Fruit fly (Drosophila melanogaster): ENCODE data around the gene Sap47.
A peak's percentile ranks its signal among the peaks of the same experiment; 100 is the strongest.

The Sap47 gene

dm6 chr3R:15937708-15938107 lies 2.8 kb downstream of the Sap47 start:
- TF ChIP-seq Trl (optimal IDR thresholded peaks at IDR 0.05) = peak; percentile 4 to 26
- TF ChIP-seq Trl (GFP tag; optimal IDR thresholded peaks at IDR 0.05) = no peak
- TF ChIP-seq Hr51 (GFP tag; optimal IDR thresholded peaks at IDR 0.05) = peak in 1 of 2 experiments; percentile 14
- no peak for TF ChIP-seq sr (GFP tag; IDR thresholded peaks at IDR 0.05)
- peak; percentile 65 for TF ChIP-seq Deaf1 (tag; optimal IDR thresholded peaks at IDR 0.05)
- TF ChIP-seq Ssrp (tag; optimal IDR thresholded peaks at IDR 0.05) = no peak
- peak; percentile 46 for TF ChIP-seq abd-A (tag; optimal IDR thresholded peaks at IDR 0.05)
- TF ChIP-seq Med (GFP tag) = peak; percentile 63
- TF ChIP-seq grn (GFP tag; optimal IDR thresholded peaks at IDR 0.05) = no peak
- TF ChIP-seq onecut (GFP tag; IDR thresholded peaks at IDR 0.05) = peak; percentile 96
- TF ChIP-seq twi (tag; optimal IDR thresholded peaks at IDR 0.05) = no peak
- TF ChIP-seq sna (GFP tag; IDR thresholded peaks at IDR 0.05; ENCODE audit: partially characterized antibody) = no peak

DNA sequence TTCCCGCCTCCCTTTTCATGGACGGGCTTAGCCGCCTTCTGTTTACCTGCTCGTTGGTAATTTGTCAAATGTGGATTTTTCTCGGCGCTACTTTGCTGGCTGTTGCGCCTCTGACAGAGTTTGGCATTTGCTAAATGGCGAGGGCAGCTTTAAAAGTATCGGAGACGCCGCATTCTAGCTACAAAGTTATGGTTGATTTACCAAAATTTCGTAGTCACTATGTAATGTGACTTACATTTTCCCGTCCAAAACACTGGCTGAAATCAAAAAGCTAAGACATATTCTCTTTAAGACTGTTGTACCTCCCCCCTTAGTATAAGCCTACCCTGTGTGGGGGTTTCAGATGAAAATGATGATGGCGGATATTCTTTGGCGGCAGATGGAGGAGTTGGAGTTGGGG lies 12.7 kb downstream of the Sap47 start:
- TF ChIP-seq CG9932 (GFP tag; IDR thresholded peaks at IDR 0.05) (peak; percentile 44; the same call in 1 of the 2 replicates), CG11085 (GFP tag; IDR thresholded peaks at IDR 0.05) (0 out of 2 replicates have a peak, but pooled peaks have one; percentile 13), CG4404 (GFP tag; IDR thresholded peaks at IDR 0.05) (0 out of 2 replicates have a peak, but pooled peaks have one; percentile 26), MBD-R2 (GFP tag; IDR thresholded peaks at IDR 0.05) (peak; percentile 27; the same call in 1 of the 2 replicates), CG11456 (GFP tag; IDR thresholded peaks at IDR 0.05) (0 out of 3 replicates have a peak, but pooled peaks have one; percentile 57), MTF-1 (GFP tag; optimal IDR thresholded peaks at IDR 0.05; ENCODE audit: borderline replicate concordance) (no peak), Ptx1 (GFP tag; IDR thresholded peaks at IDR 0.05) (peak; percentile 44), mam (GFP tag; optimal IDR thresholded peaks at IDR 0.05) (peak; percentile 1), Dbx (GFP tag; IDR thresholded peaks at IDR 0.05) (peak; percentile 57; the same call in 1 of the 3 replicates), CG13894 (tag; optimal IDR thresholded peaks at IDR 0.05) (peak; percentile 8), hkb (optimal IDR thresholded peaks at IDR 0.05) (peak; percentile 62), hkb (GFP tag; IDR thresholded peaks at IDR 0.05) (no peak), Rfx (GFP tag; IDR thresholded peaks at IDR 0.05) (peak; percentile 48; the same call in 1 of the 2 replicates), slbo (GFP tag; IDR thresholded peaks at IDR 0.05) (0 out of 2 replicates have a peak, but pooled peaks have one; percentile 36), CG18599 (GFP tag; optimal IDR thresholded peaks at IDR 0.05) (peak; percentile 35), CG32532 (GFP tag; IDR thresholded peaks at IDR 0.05) (peak; percentile 18; the same call in 1 of the 2 replicates), scrt (GFP tag; optimal IDR thresholded peaks at IDR 0.05) (peak; percentile 47), CG17186 (GFP tag; optimal IDR thresholded peaks at IDR 0.05) (no peak), CG2120 (GFP tag; optimal IDR thresholded peaks at IDR 0.05) (peak; percentile 41), fd64A (GFP tag; optimal IDR thresholded peaks at IDR 0.05) (no peak), Scr (GFP tag; IDR thresholded peaks at IDR 0.05; ENCODE audit: partially characterized antibody) (no peak), ranshi (GFP tag; IDR thresholded peaks at IDR 0.05) (0 out of 2 replicates have a peak, but pooled peaks have one; percentile 27), Taf1 (GFP tag; IDR thresholded peaks at IDR 0.05) (no peak), CG2116 (GFP tag; optimal IDR thresholded peaks at IDR 0.05) (no peak)

DNA sequence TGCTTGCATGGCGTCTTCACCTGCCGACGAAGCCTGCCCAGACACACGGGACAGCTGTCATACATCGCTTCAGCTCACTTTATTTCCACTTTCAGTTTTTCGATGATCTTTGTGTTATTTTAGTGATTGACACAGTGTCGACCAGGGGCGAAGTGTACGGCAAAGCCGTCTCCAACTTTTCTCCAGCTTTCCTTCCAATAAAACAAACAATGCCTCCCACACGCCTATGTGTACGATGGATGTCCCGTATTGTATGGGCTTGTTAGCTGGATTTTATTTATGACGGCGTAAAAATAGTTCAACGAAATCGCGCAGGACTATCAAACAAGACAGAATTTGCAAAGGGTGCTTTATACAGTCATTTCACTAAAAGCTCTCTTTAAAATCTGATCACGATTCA lies 15.9 kb downstream of the Sap47 start, which contains the start of the genes CG31088 and CG46383:
Gene CG31088 (minus strand): TSS at position 101 of the 400 bp plus-strand sequence.
Gene CG46383 (minus strand): TSS at position 101 of the 400 bp plus-strand sequence.
- TF ChIP-seq CG3407 (GFP tag; optimal IDR thresholded peaks at IDR 0.05) (no peak), CHES-1-like (GFP tag; optimal IDR thresholded peaks at IDR 0.05) (no peak), Sry-δ (GFP tag; optimal IDR thresholded peaks at IDR 0.05) (no peak), CG17802 (tag; optimal IDR thresholded peaks at IDR 0.05) (no peak), prd (optimal IDR thresholded peaks at IDR 0.05) (no peak), prd (GFP tag; IDR thresholded peaks at IDR 0.05) (no peak)

All from whole organism, embryonic.